Worm (Caenorhabditis elegans) whole organism, young adult: ENCODE measurements around the gene Y61A9LA.10.

Source experiments
- F49E8.2 ChIP-seq: sonication (generic microtip); optimal IDR thresholded peaks from 3 replicates; lab custom pipeline; 2017; ENCODE audit warnings: missing genetic modification characterization, mild to moderate bottlenecking, missing compliant biosample characterization, antibody characterized with exemption, moderate library complexity; ENCODE audit not compliant: insufficient read depth
- pha-4 ChIP-seq: fragments of 150-350 bp; sonication (generic microtip); optimal IDR thresholded peaks from 2 replicates; lab custom pipeline; 2014; ENCODE audit warnings: missing biosample characterization, missing genetic modification reagents, missing genetic modification characterization
- snpc-1.3 ChIP-seq: sonication (generic microtip); optimal IDR thresholded peaks from 2 replicates; lab custom pipeline; 2017; ENCODE audit warnings: missing genetic modification characterization, mild to moderate bottlenecking, missing compliant biosample characterization, antibody characterized with exemption, moderate library complexity, missing genotype, missing genetic modification reagents; ENCODE audit not compliant: insufficient read depth
- sptf-2 ChIP-seq: fragments of 200-800 bp; sonication (Bioruptor generic); optimal IDR thresholded peaks from 2 replicates; lab custom pipeline; 2018; ENCODE audit warnings: mild to moderate bottlenecking, missing genetic modification characterization, missing compliant biosample characterization
- tbx-9 ChIP-seq: sonication (generic microtip); optimal IDR thresholded peaks from 2 replicates; lab custom pipeline; 2016; ENCODE audit warnings: borderline replicate concordance, missing genetic modification characterization, inconsistent platforms, missing compliant biosample characterization

- TF ChIP-seq tbx-9 (tag; lab: Kevin White, UChicago), result no peak
- no peak for TF ChIP-seq sptf-2
- no peak for TF ChIP-seq snpc-1.3 (tag; lab: Kevin White, UChicago)
- TF ChIP-seq F49E8.2 (tag; lab: Kevin White, UChicago), result no peak
- TF ChIP-seq pha-4 (tag; lab: Kevin White, UChicago), result no peak
Observed at ce11 chrV:4570833-4571232, 44.8 kb downstream of the Y61A9LA.10 start, which contains the start of gene Y61A9LA.3.
